Worm (Caenorhabditis elegans) whole organism, L4/young adult: ENCODE data around the gene F17H10.4.

Experiments
- W03F9.2 ChIP-seq: fragments of 150-350 bp; optimal IDR thresholded peaks from 2 replicates; lab custom pipeline; 2014; ENCODE audit warnings: missing biosample characterization, missing genetic modification characterization
- dao-5 ChIP-seq: sonication (generic microtip); optimal IDR thresholded peaks from 2 replicates; lab custom pipeline; 2016; ENCODE audit warnings: missing genotype, missing genetic modification characterization, moderate library complexity, missing compliant biosample characterization
- him-1 ChIP-seq: sonication (generic microtip); optimal IDR thresholded peaks from 2 replicates; lab custom pipeline; 2016; ENCODE audit warnings: missing genotype, missing genetic modification reagents, missing genetic modification characterization, missing compliant biosample characterization

Gene F17H10.4

DNA sequence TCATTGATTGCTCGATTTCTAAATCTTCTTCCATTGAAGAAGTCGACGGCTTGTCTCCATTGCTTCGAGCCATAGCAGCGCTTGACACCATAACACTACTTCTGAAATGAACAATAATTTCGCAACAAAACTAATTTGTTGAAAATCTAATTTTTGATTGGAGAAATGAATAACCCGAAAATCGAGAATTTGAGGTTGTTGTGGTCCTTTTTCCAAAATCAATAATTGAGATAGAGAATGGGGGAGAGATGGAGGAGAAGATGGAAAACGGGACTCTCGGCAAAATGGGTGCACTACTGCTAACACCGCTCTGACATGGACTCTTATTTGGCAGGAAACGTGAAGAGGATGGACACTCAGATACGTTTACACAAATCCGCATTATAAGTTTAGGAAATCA, 4.1 kb downstream of the F17H10.4 start, which contains the start of gene snx-17:
Gene snx-17, minus strand, starts transcription at position 101 of the 400 bp plus-strand sequence.
- no peak for TF ChIP-seq him-1 (tag; lab: Kevin White, UChicago)
- no peak for TF ChIP-seq W03F9.2 (tag; lab: Kevin White, UChicago)
- no peak for TF ChIP-seq dao-5 (tag; lab: Kevin White, UChicago)

DNA sequence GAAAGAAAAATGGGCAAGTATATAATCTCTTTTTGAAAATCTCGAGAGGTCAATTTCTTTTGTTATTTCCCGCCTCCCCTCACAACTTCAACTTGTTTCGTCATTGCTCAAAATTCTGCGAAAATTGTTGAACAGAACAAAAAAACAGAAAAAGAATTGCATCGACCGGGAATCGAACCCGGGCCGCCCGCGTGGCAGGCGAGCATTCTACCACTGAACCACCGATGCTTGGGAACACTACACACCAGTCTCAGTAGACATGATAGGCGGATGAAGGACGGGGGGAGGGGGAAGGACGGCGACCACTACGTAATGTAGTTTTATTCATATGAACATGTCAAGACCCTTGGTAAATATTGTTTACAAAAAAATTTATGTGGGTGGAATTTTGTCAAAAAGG, 5.2 kb downstream of the F17H10.4 start:
- no peak for TF ChIP-seq him-1 (tag; lab: Kevin White, UChicago)
- TF ChIP-seq dao-5 (tag; lab: Kevin White, UChicago), result peak; percentile 41

DNA sequence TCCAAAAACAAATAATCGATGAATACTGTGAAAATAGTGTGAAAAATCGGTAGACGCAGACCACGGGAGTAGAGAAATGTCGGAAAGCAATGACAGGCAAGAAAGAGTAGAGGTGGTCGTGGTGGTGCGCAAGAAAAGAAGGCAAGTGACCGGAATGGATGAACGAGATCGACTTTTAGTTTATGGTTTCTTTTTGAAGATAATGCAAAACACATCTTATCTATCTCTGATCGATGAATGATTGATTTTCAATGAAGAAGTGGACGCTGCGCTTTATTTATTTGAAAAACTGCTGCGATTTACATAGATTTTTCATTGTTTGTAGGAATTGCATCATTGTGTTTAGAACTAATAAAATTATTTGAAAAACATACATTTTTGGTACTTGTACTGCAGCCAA, 6.4 kb downstream of the F17H10.4 start:
- no peak for TF ChIP-seq dao-5 (tag; lab: Kevin White, UChicago)
- TF ChIP-seq him-1 (tag; lab: Kevin White, UChicago), result no peak
- TF ChIP-seq W03F9.2 (tag; lab: Kevin White, UChicago), result no peak

DNA sequence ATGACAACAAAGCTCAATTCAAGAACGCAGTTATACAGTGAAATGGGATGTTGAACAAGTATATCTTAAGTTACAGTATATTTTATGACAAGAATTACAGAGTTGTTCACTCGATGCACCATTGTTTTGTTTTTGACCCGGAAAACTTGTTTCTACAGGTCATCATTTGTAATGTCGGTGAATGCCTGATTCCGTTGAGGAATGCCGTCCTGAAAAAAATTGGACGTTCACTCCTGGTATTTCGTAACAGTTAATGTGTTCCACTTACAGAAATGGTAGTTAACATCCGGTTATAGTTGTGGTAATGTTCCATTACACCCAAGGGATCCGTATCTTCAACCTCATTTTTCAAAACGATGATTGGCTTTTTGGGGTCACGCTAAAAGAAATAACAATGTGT, 9.9 kb downstream of the F17H10.4 start:
- TF ChIP-seq him-1 (tag; lab: Kevin White, UChicago) (no peak), W03F9.2 (tag; lab: Kevin White, UChicago) (no peak), dao-5 (tag; lab: Kevin White, UChicago) (no peak)

DNA sequence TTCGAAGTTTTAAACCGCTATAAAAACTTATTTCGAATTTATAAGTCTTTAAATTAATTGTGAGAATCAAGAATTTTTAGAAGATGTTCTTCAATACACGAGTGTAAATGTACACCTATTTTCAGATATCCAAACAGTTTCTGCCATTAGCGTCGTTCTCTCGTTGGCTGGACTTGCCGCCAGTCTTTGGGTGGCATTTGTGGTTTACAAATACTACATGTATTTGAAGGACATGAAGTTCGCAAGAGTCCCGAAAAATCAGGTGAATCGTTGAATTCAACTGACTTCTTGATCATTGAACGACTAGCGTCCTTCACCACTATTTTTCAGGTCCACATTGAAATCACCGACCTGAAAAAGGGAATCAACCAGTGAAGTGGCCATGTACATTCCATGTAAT, 10.6 kb downstream of the F17H10.4 start:
- no peak for TF ChIP-seq him-1 (tag; lab: Kevin White, UChicago)
- no peak for TF ChIP-seq W03F9.2 (tag; lab: Kevin White, UChicago)
- no peak for TF ChIP-seq dao-5 (tag; lab: Kevin White, UChicago)

DNA sequence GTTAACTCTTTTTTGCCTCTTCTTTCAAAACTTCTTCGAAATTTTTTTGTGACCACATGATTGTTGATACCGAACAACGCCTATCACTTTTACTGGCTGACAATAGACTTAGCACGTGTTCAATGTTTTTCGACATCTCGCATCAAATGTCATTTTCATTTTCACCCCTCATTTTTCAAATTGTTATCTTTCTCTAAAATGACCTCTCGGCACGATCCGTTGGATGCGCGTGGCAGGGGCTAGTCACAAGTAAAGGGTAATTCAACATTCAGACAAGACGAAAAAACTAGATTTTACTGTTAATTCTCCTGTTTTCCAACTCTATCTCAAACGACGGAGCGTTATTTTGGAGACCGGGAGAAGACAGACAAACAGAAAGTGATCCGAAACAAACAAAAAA, 12.9 kb downstream of the F17H10.4 start, which contains the start of gene F17H10.2:
Gene F17H10.2, plus strand, starts transcription at position 316 of the 400 bp plus-strand sequence.
- no peak for TF ChIP-seq dao-5 (tag; lab: Kevin White, UChicago)

DNA sequence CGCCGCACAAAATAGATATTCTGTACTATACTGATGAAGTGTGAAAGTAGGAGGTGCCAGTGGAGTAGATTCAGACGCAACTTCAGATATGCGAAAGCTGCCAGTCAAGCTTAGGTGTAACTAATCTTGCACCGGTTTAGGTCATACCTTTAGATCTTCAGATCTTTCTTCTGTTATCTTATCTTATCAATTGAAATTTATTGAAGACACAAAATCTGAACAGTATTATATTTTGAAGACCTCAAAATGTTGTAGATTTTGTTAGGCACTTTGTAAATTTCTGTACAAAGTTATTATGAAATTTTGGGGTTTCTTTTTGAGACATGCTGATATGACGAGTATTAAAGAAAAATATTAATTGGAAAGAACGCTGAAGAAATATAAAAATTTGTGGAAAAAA, 13.7 kb downstream of the F17H10.4 start:
- no peak for TF ChIP-seq dao-5 (tag; lab: Kevin White, UChicago)
- TF ChIP-seq him-1 (tag; lab: Kevin White, UChicago), result no peak
- no peak for TF ChIP-seq W03F9.2 (tag; lab: Kevin White, UChicago)

DNA sequence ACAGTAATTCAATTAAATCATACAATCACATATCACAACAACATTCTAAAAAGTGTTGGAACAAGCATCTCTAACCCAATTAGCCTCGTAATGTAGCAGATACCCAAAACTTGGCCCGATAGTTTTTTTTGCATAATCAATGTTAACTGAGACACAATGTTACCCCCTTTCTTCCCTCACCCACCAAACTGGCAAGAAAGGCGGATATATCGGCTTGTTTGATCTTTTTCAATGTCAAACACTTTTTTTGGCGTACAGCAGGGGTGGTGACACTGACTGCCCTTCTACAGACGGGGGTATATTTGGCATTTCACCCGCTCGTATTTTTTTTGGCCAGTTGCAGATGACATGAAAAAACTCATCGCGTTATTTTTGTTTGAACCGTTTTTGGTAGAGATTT, 16.3 kb downstream of the F17H10.4 start:
- TF ChIP-seq W03F9.2 (tag; lab: Kevin White, UChicago) (no peak), him-1 (tag; lab: Kevin White, UChicago) (no peak), dao-5 (tag; lab: Kevin White, UChicago) (no peak)

DNA sequence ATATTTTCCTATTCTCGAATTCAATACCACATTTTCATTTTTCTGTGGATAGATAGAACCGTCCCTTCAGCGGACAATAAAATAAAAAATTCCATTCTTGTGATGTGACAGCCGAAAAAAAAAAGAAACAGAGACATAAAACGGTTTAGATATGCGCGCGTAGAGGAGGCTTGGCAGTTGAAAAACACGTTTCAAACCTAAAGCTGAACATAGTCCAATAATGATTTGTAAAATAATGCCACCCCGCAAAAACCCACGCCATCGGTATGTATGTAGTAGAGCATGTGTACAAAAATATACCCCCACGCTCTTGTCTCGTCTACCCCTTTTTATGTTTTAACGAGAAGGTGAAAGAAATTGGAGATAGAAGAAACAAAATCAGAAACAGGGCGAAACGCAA, 17.7 kb downstream of the F17H10.4 start:
- TF ChIP-seq him-1 (tag; lab: Kevin White, UChicago), result no peak
- TF ChIP-seq W03F9.2 (tag; lab: Kevin White, UChicago), result no peak
- TF ChIP-seq dao-5 (tag; lab: Kevin White, UChicago), result no peak

DNA sequence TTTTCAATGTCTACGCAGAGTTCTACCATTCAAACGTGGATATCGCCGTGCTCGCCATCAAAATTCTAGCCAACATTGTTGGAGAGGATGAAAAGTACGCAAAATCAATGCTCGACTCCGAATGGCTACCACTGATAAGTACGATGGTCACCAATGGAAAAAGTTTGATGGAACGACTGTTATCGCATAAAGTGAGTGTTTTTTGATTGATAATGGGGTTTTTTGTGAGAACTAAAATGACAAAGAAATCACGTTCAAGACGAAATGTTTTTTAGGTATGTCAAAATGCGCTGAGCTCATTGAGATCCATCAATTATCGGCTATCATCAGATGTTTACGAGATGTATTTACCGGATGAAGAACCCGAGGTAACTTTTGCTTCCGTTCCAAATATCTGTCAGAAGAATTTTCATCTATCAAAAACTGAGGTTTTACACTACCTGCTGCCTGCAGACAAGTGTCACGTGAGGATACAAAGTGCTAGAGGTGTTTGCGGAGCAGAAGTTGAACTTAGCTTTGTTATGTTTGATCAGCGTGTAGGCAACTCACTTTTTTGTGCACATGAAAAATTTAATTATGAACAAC, 20.1 kb downstream of the F17H10.4 start:
- no peak for TF ChIP-seq dao-5 (tag; lab: Kevin White, UChicago)
- TF ChIP-seq W03F9.2 (tag; lab: Kevin White, UChicago), result no peak
- TF ChIP-seq him-1 (tag; lab: Kevin White, UChicago), result no peak

DNA sequence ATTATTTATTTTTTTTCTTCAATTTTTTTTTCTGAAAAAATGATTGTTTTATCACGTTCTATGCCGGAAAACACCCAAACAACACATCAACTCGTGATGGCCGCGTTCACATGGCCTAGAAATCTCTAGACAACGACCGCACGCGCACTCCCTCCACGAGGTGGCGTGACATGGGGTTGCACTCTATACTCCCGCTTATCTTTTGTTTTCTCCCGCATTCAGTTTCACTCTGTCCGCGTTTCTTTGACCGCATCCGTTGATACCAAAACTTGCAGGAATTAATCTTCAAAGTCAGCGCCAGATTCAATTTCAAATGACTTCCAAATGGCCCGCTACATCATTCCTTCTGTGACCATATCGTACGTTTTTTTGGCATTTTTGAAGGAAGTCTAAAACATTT, 21.4 kb downstream of the F17H10.4 start, which contains the start of gene F17H10.1:
Gene F17H10.1, plus strand, starts transcription at position 276 of the 400 bp plus-strand sequence.
- TF ChIP-seq him-1 (tag; lab: Kevin White, UChicago), result no peak
- TF ChIP-seq W03F9.2 (tag; lab: Kevin White, UChicago), result no peak
- TF ChIP-seq dao-5 (tag; lab: Kevin White, UChicago), result no peak

DNA sequence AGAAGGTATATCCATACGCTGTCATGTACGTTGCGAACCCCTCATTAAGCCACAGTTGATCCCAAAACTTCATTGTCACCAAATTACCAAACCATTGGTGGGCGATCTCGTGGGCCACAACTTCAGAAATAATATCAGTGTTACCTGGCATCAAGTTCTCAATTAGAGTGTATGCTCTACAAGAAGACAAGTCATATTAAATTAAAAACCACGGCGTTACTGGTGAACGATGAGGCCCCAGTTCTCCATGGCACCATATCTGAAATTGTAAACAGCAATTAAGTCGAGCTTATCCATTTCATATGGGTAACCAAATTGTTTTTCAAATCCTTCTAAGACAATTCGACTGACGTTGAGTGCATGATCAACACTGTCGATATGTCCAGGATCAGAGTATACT, 23.5 kb downstream of the F17H10.4 start:
- no peak for TF ChIP-seq dao-5 (tag; lab: Kevin White, UChicago)
- no peak for TF ChIP-seq him-1 (tag; lab: Kevin White, UChicago)
- TF ChIP-seq W03F9.2 (tag; lab: Kevin White, UChicago), result no peak

DNA sequence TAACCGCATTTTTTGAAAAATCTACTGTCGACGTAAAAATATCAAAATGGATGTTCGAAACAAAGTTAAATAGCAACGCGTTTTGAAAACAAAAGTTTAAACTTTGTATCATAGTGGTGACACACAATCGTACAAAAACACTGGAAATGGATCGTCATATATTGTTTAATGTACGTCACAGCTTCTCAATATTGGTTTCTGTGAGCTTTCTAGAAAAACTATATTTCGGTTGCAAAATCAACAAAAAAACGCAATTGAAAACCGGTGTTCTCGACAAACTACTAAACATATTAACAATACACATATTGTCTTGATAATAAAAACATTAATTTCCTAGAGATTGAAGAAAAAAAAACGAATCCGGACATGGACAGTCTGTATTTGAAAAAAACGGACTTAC, 25.9 kb downstream of the F17H10.4 start, which contains the start of gene R03G8.6:
Gene R03G8.6, minus strand, starts transcription at position 101 of the 400 bp plus-strand sequence.
- TF ChIP-seq W03F9.2 (tag; lab: Kevin White, UChicago), result no peak

DNA sequence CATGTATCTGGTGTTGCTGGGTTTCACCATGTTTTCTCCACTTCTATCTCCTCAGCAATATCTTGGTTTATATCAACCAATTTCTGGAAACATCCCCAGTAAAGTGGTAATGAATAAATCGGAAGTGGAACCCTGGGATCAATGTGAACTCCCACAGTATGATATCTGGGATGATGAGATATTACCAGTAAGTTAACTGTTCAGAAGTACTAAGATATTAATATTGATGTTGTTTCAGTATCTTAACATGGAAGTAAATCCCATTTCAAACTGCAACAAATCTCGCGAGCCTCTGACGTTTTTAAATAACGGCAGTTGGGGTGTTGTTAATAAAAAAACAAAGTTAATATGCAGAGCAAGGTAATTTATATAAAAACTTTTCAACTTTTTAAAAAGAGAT, 35.1 kb downstream of the F17H10.4 start:
- TF ChIP-seq W03F9.2 (tag; lab: Kevin White, UChicago) (no peak), dao-5 (tag; lab: Kevin White, UChicago) (no peak), him-1 (tag; lab: Kevin White, UChicago) (no peak)
